Fruit fly (Drosophila melanogaster) whole organism, embryonic: Measurements from ENCODE around the gene CG14352.
A peak's percentile ranks its signal among the peaks of the same experiment; 100 is the strongest.

Source experiments
- Abd-B ChIP-seq: fragments of 200-800 bp; sonication (Bioruptor generic); optimal IDR thresholded peaks from 2 replicates; lab custom pipeline; 2018; ENCODE audit warnings: missing biosample characterization, mild to moderate bottlenecking, missing genetic modification characterization, moderate library complexity
- Awh ChIP-seq: fragments of 200-800 bp; sonication (Bioruptor generic); IDR thresholded peaks from 2 replicates; pipeline ENCODE4, ENCODE4 v1.3.6; 2022; ENCODE audit warnings: missing biosample characterization, missing genetic modification characterization
- BtbVII ChIP-seq: fragments of 200-800 bp; sonication (Bioruptor generic); optimal IDR thresholded peaks from 3 replicates; lab custom pipeline; 2017; ENCODE audit warnings: missing biosample characterization, mild to moderate bottlenecking, missing genetic modification characterization
- CG10366 ChIP-seq: fragments of 200-800 bp; sonication (Bioruptor generic); IDR thresholded peaks from 2 replicates; pipeline ENCODE4 v1.3.6; 2022; ENCODE audit warnings: missing biosample characterization, missing genetic modification characterization
- CG10543 ChIP-seq: fragments of 200-800 bp; sonication (Bioruptor generic); optimal IDR thresholded peaks from 3 replicates; lab custom pipeline; 2017; ENCODE audit warnings: missing biosample characterization, mild to moderate bottlenecking, missing genetic modification characterization, moderate library complexity
- CG11398 ChIP-seq: fragments of 200-800 bp; sonication (Bioruptor generic); optimal IDR thresholded peaks from 2 replicates; lab custom pipeline; 2016; ENCODE audit warnings: missing biosample characterization, missing genetic modification characterization
- CG12391 ChIP-seq: fragments of 200-800 bp; sonication (Bioruptor generic); optimal IDR thresholded peaks from 3 replicates; lab custom pipeline; 2018; ENCODE audit warnings: missing biosample characterization, mild to moderate bottlenecking, missing genetic modification characterization, moderate library complexity
- CG13624 ChIP-seq: fragments of 200-800 bp; sonication (Bioruptor generic); optimal IDR thresholded peaks from 2 replicates; lab custom pipeline; 2016; ENCODE audit warnings: missing biosample characterization, missing genetic modification characterization
- CG14014 ChIP-seq: fragments of 200-800 bp; sonication (Bioruptor generic); IDR thresholded peaks from 2 replicates; pipeline ENCODE4 v1.3.6; 2022; ENCODE audit warnings: missing biosample characterization, missing genetic modification characterization
- CG14441 ChIP-seq: fragments of 200-800 bp; sonication (Bioruptor generic); IDR thresholded peaks from 2 replicates; pipeline ENCODE4 v1.3.6; 2022; ENCODE audit warnings: missing biosample characterization, missing genetic modification characterization
- CG17328 ChIP-seq: fragments of 200-800 bp; sonication (Bioruptor generic); IDR thresholded peaks from 2 replicates; pipeline ENCODE4 v1.3.6; 2022; ENCODE audit warnings: missing biosample characterization, missing genetic modification characterization
- CG17912 ChIP-seq: fragments of 200-800 bp; sonication (Bioruptor generic); optimal IDR thresholded peaks from 2 replicates; lab custom pipeline; 2018; ENCODE audit warnings: missing biosample characterization, mild to moderate bottlenecking, missing genetic modification characterization
- CG18011 ChIP-seq: fragments of 200-800 bp; sonication (Bioruptor generic); optimal IDR thresholded peaks from 2 replicates; lab custom pipeline; 2017; ENCODE audit warnings: missing biosample characterization, missing genetic modification characterization, mild to moderate bottlenecking, moderate library complexity, missing genotype
- CG2116 ChIP-seq: fragments of 200-800 bp; sonication (Bioruptor generic); optimal IDR thresholded peaks from 3 replicates; lab custom pipeline; 2018; ENCODE audit warnings: missing biosample characterization, mild to moderate bottlenecking, missing genetic modification characterization
- CG32772 ChIP-seq: fragments of 200-800 bp; sonication (Bioruptor generic); IDR thresholded peaks from 2 replicates; pipeline ENCODE4 v1.3.6; 2022; ENCODE audit warnings: missing biosample characterization, missing genetic modification characterization
- CG33557 ChIP-seq: fragments of 200-800 bp; sonication (Bioruptor generic); optimal IDR thresholded peaks from 2 replicates; lab custom pipeline; 2019; ENCODE audit warnings: missing biosample characterization, mild to moderate bottlenecking, missing genetic modification characterization, moderate library complexity
- CG4360 ChIP-seq: fragments of 200-800 bp; sonication (Bioruptor generic); IDR thresholded peaks from 2 replicates; pipeline ENCODE4 v1.3.6; 2022; ENCODE audit warnings: missing biosample characterization, missing genetic modification characterization
- CG4707 ChIP-seq: fragments of 200-800 bp; sonication (Bioruptor generic); optimal IDR thresholded peaks from 2 replicates; lab custom pipeline; 2018; ENCODE audit warnings: missing biosample characterization, mild to moderate bottlenecking, missing genetic modification characterization, moderate library complexity
- CG7271 ChIP-seq: fragments of 200-800 bp; sonication (Bioruptor generic); optimal IDR thresholded peaks from 2 replicates; lab custom pipeline; 2018; ENCODE audit warnings: missing biosample characterization, mild to moderate bottlenecking, missing genetic modification characterization, moderate library complexity
- CG8478 ChIP-seq: fragments of >200 bp; optimal IDR thresholded peaks from 2 replicates; lab custom pipeline; 2018
- CkIIα-i1 ChIP-seq: fragments of 200-800 bp; sonication (Bioruptor generic); IDR thresholded peaks from 2 replicates; pipeline ENCODE4 v1.3.6; 2022; ENCODE audit warnings: missing biosample characterization, missing genetic modification characterization
- CoRest ChIP-seq: fragments of 200-800 bp; sonication (Bioruptor generic); optimal IDR thresholded peaks from 3 replicates; lab custom pipeline; 2018; ENCODE audit warnings: missing biosample characterization, mild to moderate bottlenecking, missing genetic modification characterization, moderate library complexity
- Dad ChIP-seq: fragments of 200-800 bp; sonication (Bioruptor generic); optimal IDR thresholded peaks from 3 replicates; lab custom pipeline; 2016; ENCODE audit warnings: missing biosample characterization, missing genetic modification characterization
- Dbx ChIP-seq: fragments of 200-800 bp; sonication (Bioruptor generic); IDR thresholded peaks from 3 replicates; pipeline ENCODE4 v1.3.6; 2022; ENCODE audit warnings: missing biosample characterization, missing genetic modification characterization
- Ets97D ChIP-seq: fragments of 200-800 bp; sonication (Bioruptor generic); optimal IDR thresholded peaks from 3 replicates; lab custom pipeline; 2016; ENCODE audit warnings: missing biosample characterization, missing genetic modification characterization
- Fer3 ChIP-seq: fragments of 200-800 bp; sonication (Bioruptor generic); optimal IDR thresholded peaks from 2 replicates; lab custom pipeline; 2018; ENCODE audit warnings: missing biosample characterization, mild to moderate bottlenecking, missing genetic modification characterization, moderate library complexity
- HLH3B ChIP-seq: fragments of 200-800 bp; sonication (Bioruptor generic); IDR thresholded peaks from 2 replicates; pipeline ENCODE4 v1.3.6; 2022; ENCODE audit warnings: missing biosample characterization, missing genetic modification characterization
- Hand ChIP-seq: fragments of 200-800 bp; sonication (Bioruptor generic); optimal IDR thresholded peaks from 2 replicates; lab custom pipeline; 2017; ENCODE audit warnings: mild to moderate bottlenecking, missing biosample characterization, missing genetic modification reagents, missing genetic modification characterization
- Hsf ChIP-seq: fragments of 200-800 bp; sonication (Bioruptor generic); optimal IDR thresholded peaks from 3 replicates; lab custom pipeline; 2016; ENCODE audit warnings: missing biosample characterization, missing genetic modification characterization
- Oli ChIP-seq: fragments of 200-800 bp; sonication (Bioruptor generic); optimal IDR thresholded peaks from 2 replicates; lab custom pipeline; 2018; ENCODE audit warnings: missing biosample characterization, mild to moderate bottlenecking, missing genetic modification characterization, moderate library complexity
- Pdp1 ChIP-seq, 2 experiments: fragments of 200-800 bp; sonication (Bioruptor generic); optimal IDR thresholded peaks; 3 replicates each; lab custom pipeline; 2016; ENCODE audit warnings: missing biosample characterization in 2 of 2, missing genetic modification characterization in 2 of 2, mild to moderate bottlenecking in 1 of 2, moderate library complexity in 1 of 2
- Xrp1 ChIP-seq: fragments of 200-800 bp; sonication (Bioruptor generic); IDR thresholded peaks from 2 replicates; pipeline ENCODE4 v1.3.6; 2022; ENCODE audit warnings: missing biosample characterization, missing genetic modification characterization
- ab ChIP-seq: fragments of 200-800 bp; sonication (Bioruptor generic); optimal IDR thresholded peaks from 2 replicates; lab custom pipeline; 2016; ENCODE audit warnings: missing biosample characterization, missing genetic modification characterization
- emc ChIP-seq: fragments of 200-800 bp; sonication (Bioruptor generic); optimal IDR thresholded peaks from 2 replicates; lab custom pipeline; 2016; ENCODE audit warnings: missing biosample characterization, missing genetic modification characterization
- eve ChIP-seq, 2 experiments: fragments of >200 bp; optimal IDR thresholded peaks; 2 replicates each; lab custom pipeline; 2017; ENCODE audit warnings: missing biosample characterization in 2 of 2, missing genetic modification characterization in 2 of 2
- eyg ChIP-seq: fragments of 200-800 bp; sonication (Bioruptor generic); optimal IDR thresholded peaks from 3 replicates; lab custom pipeline; 2016; ENCODE audit warnings: missing biosample characterization, missing genetic modification characterization
- gfzf ChIP-seq: fragments of 200-800 bp; sonication (Bioruptor generic); optimal IDR thresholded peaks from 2 replicates; lab custom pipeline; 2016; ENCODE audit warnings: missing biosample characterization, mild to moderate bottlenecking, missing genetic modification characterization, moderate library complexity
- gsb-n ChIP-seq: fragments of 200-800 bp; sonication (Bioruptor generic); optimal IDR thresholded peaks from 3 replicates; lab custom pipeline; 2018; ENCODE audit warnings: missing biosample characterization, mild to moderate bottlenecking, missing genetic modification characterization
- hb ChIP-seq: fragments of 200-800 bp; sonication (Bioruptor generic); IDR thresholded peaks from 3 replicates; pipeline ENCODE4 v1.3.6; 2022; ENCODE audit warnings: missing biosample characterization, missing genetic modification characterization; ENCODE audit not compliant: partially characterized antibody
- jing ChIP-seq: fragments of 200-800 bp; sonication (Bioruptor generic); optimal IDR thresholded peaks from 2 replicates; lab custom pipeline; 2018; ENCODE audit warnings: missing biosample characterization, mild to moderate bottlenecking, missing genetic modification characterization
- odd ChIP-seq: fragments of 200-800 bp; sonication (Bioruptor generic); optimal IDR thresholded peaks from 2 replicates; lab custom pipeline; 2017; ENCODE audit warnings: missing biosample characterization, mild to moderate bottlenecking, missing genetic modification characterization
- pho ChIP-seq: fragments of 200-800 bp; sonication (Bioruptor generic); optimal IDR thresholded peaks from 2 replicates; lab custom pipeline; 2016; ENCODE audit warnings: missing biosample characterization, missing genetic modification characterization
- pita ChIP-seq: fragments of 200-800 bp; sonication (Bioruptor generic); optimal IDR thresholded peaks from 2 replicates; lab custom pipeline; 2017; ENCODE audit warnings: missing biosample characterization, mild to moderate bottlenecking, missing genetic modification characterization
- sima ChIP-seq: fragments of 200-800 bp; sonication (Bioruptor generic); optimal IDR thresholded peaks from 2 replicates; lab custom pipeline; 2016; ENCODE audit warnings: missing biosample characterization, missing genetic modification characterization
- ssp ChIP-seq: fragments of 200-800 bp; sonication (Bioruptor generic); IDR thresholded peaks from 2 replicates; pipeline ENCODE4 v1.3.6; 2022; ENCODE audit warnings: missing biosample characterization, missing genetic modification characterization
- stwl ChIP-seq: fragments of 200-800 bp; sonication (Bioruptor generic); optimal IDR thresholded peaks from 3 replicates; lab custom pipeline; 2018; ENCODE audit warnings: missing biosample characterization, mild to moderate bottlenecking, missing genetic modification characterization, moderate library complexity
- tll ChIP-seq, 2 experiments: fragments of 200-800 bp in 1 of 2; fragments of >200 bp in 1 of 2; sonication (Bioruptor generic) in 1 of 2; optimal IDR thresholded peaks; 2 replicates each; lab custom pipeline; 2017 to 2019; ENCODE audit warnings: missing biosample characterization in 2 of 2, missing genetic modification characterization in 2 of 2, mild to moderate bottlenecking in 1 of 2, moderate library complexity in 1 of 2
- wdn ChIP-seq: fragments of 200-800 bp; sonication (Bioruptor generic); IDR thresholded peaks from 2 replicates; pipeline ENCODE4 v1.3.6; 2022; ENCODE audit warnings: missing biosample characterization, missing genetic modification characterization
- wor ChIP-seq: fragments of 200-800 bp; sonication (Bioruptor generic); IDR thresholded peaks from 2 replicates; pipeline ENCODE4 v1.3.6; 2022; ENCODE audit warnings: missing biosample characterization, missing genetic modification characterization

The CG14352 gene

dm6 chr2L:1638650-1639549, 27.7 kb downstream of the CG14352 start (continued):
- peak; percentile 98 for TF ChIP-seq Fer3 (tag; lab: Kevin White, UChicago)
- peak; percentile 98 for TF ChIP-seq CG10366
- TF ChIP-seq jing, result peak; percentile 97
- TF ChIP-seq Dbx (GFP tag; lab: Robert Waterston, UW), result peak; percentile 99
- peak; percentile 99 for TF ChIP-seq CG12391 (tag; lab: Kevin White, UChicago)
- peak in 1 of 2 experiments; percentile 49 for TF ChIP-seq tll (GFP tag; optimal IDR thresholded peaks at IDR 0.05; lab: Kevin White, UChicago)
- peak; percentile 98 for TF ChIP-seq wor (GFP tag; lab: Robert Waterston, UW)
- TF ChIP-seq Hsf (GFP tag; lab: Kevin White, UChicago), result peak; percentile 98
- peak; percentile 99 for TF ChIP-seq odd (GFP tag; lab: Kevin White, UChicago)
- no peak for TF ChIP-seq pita (GFP tag; lab: Kevin White, UChicago)
- TF ChIP-seq CG13624, result peak; percentile 99
- peak; percentile 95 for TF ChIP-seq Dad (GFP tag; lab: Kevin White, UChicago)
- TF ChIP-seq Abd-B (GFP tag; lab: Kevin White, UChicago), result peak; percentile 100
- peak; percentile 95 for TF ChIP-seq wdn (GFP tag; lab: Robert Waterston, UW)
- no peak for TF ChIP-seq stwl
- TF ChIP-seq emc (GFP tag; lab: Kevin White, UChicago), result peak; percentile 97
- TF ChIP-seq Xrp1, result peak; percentile 94
- no peak for TF ChIP-seq hb (GFP tag; lab: Robert Waterston, UW)
- peak in 1 of 2 experiments; percentile 98 for TF ChIP-seq eve (GFP tag; optimal IDR thresholded peaks at IDR 0.05; lab: Kevin White, UChicago)
- TF ChIP-seq HLH3B (GFP tag; lab: Robert Waterston, UW), result peak; percentile 98
- TF ChIP-seq BtbVII (GFP tag; lab: Kevin White, UChicago), result peak; percentile 99
- peak; percentile 99 for TF ChIP-seq CG14441 (GFP tag; lab: Robert Waterston, UW)
- TF ChIP-seq gfzf (GFP tag; lab: Kevin White, UChicago), result peak; percentile 19
- TF ChIP-seq CG8478 (lab: Kevin White, UChicago), result no peak
- TF ChIP-seq CG17328 (GFP tag; lab: Robert Waterston, UW), result peak; percentile 90
- peak; percentile 95 for TF ChIP-seq ssp (GFP tag; lab: Robert Waterston, UW)
- peak; percentile 11 for TF ChIP-seq CG17912 (GFP tag; lab: Kevin White, UChicago)
- peak; percentile 95 for TF ChIP-seq Hand (GFP tag; lab: Kevin White, UChicago)
- peak; percentile 97 for TF ChIP-seq CG14014
- TF ChIP-seq CG32772 (GFP tag; lab: Robert Waterston, UW), result peak; percentile 98
- peak; percentile 94 for TF ChIP-seq CG11398
- peak; percentile 86 for TF ChIP-seq CG2116 (GFP tag; lab: Kevin White, UChicago)
- peak; percentile 100 for TF ChIP-seq CoRest (tag; lab: Kevin White, UChicago)
- TF ChIP-seq Oli, result peak; percentile 100
- peak; percentile 94 for TF ChIP-seq Ets97D
- peak; percentile 44 for TF ChIP-seq CG33557 (GFP tag; lab: Kevin White, UChicago)
- peak; percentile 98 to 99 for TF ChIP-seq Pdp1 (GFP tag; optimal IDR thresholded peaks at IDR 0.05; lab: Kevin White, UChicago)
- peak; percentile 79 for TF ChIP-seq CG4707
- TF ChIP-seq Awh, result peak; percentile 93
- peak; percentile 94 for TF ChIP-seq gsb-n (tag; lab: Kevin White, UChicago)
- TF ChIP-seq CG7271 (tag; lab: Kevin White, UChicago), result peak; percentile 48
- peak; percentile 84 for TF ChIP-seq CG10543 (GFP tag; lab: Kevin White, UChicago)
- peak; percentile 85 for TF ChIP-seq CkIIα-i1 (GFP tag; lab: Robert Waterston, UW)
- peak; percentile 45; the same call in 1 of the 2 replicates for TF ChIP-seq CG4360
- peak; percentile 99 for TF ChIP-seq pho (GFP tag; lab: Kevin White, UChicago)
- TF ChIP-seq CG18011 (GFP tag; lab: Kevin White, UChicago), result peak; percentile 89
- TF ChIP-seq sima (GFP tag; lab: Kevin White, UChicago), result peak; percentile 93
- TF ChIP-seq ab (GFP tag; lab: Kevin White, UChicago), result peak; percentile 80
- TF ChIP-seq eyg (GFP tag; lab: Kevin White, UChicago), result peak; percentile 98
